Fruit fly (Drosophila melanogaster) whole organism, prepupa: ENCODE data around the gene CG16865.

Source experiments
- CG10669 ChIP-seq: fragments of 200-800 bp; sonication (Bioruptor generic); optimal IDR thresholded peaks from 3 replicates; lab custom pipeline; 2018; ENCODE audit warnings: missing biosample characterization, mild to moderate bottlenecking, missing genetic modification characterization, moderate library complexity
- CG32006 ChIP-seq: fragments of 200-800 bp; sonication (Bioruptor generic); optimal IDR thresholded peaks from 3 replicates; lab custom pipeline; 2017; ENCODE audit warnings: missing biosample characterization, mild to moderate bottlenecking, missing genetic modification characterization
- CG3919 ChIP-seq: fragments of 200-800 bp; sonication (Bioruptor generic); optimal IDR thresholded peaks from 3 replicates; lab custom pipeline; 2016; ENCODE audit warnings: missing biosample characterization, missing genetic modification characterization
- CG4318 ChIP-seq: fragments of 200-800 bp; sonication (Bioruptor generic); optimal IDR thresholded peaks from 3 replicates; lab custom pipeline; 2017; ENCODE audit warnings: missing biosample characterization, mild to moderate bottlenecking, missing genetic modification characterization
- CG6163 ChIP-seq: fragments of 200-800 bp; sonication (Bioruptor generic); IDR thresholded peaks from 3 replicates; pipeline ENCODE4 v1.3.6; 2022; ENCODE audit warnings: missing biosample characterization, missing genetic modification characterization
- CG8319 ChIP-seq: fragments of 200-800 bp; sonication (Bioruptor generic); optimal IDR thresholded peaks from 3 replicates; lab custom pipeline; 2016; ENCODE audit warnings: missing biosample characterization, missing genetic modification characterization
- Ets96B ChIP-seq: fragments of 200-800 bp; optimal IDR thresholded peaks from 2 replicates; lab custom pipeline; 2019; ENCODE audit warnings: missing biosample characterization, mild to moderate bottlenecking, missing genetic modification characterization, moderate library complexity
- Hr4 ChIP-seq: fragments of 200-800 bp; sonication (Bioruptor generic); optimal IDR thresholded peaks from 3 replicates; lab custom pipeline; 2016; ENCODE audit warnings: missing biosample characterization, missing genetic modification characterization
- Lpt ChIP-seq: fragments of 200-800 bp; sonication (Bioruptor generic); optimal IDR thresholded peaks from 3 replicates; lab custom pipeline; 2016; ENCODE audit warnings: missing biosample characterization, missing genetic modification characterization
- salr ChIP-seq, 2 experiments: fragments of 200-800 bp; sonication (Bioruptor generic); optimal IDR thresholded peaks; 3 replicates each; lab custom pipeline; 2016 to 2018; ENCODE audit warnings: missing biosample characterization in 2 of 2, missing genetic modification characterization in 2 of 2, mild to moderate bottlenecking in 1 of 2
- spab ChIP-seq: fragments of 200-800 bp; sonication (Bioruptor generic); optimal IDR thresholded peaks from 2 replicates; lab custom pipeline; 2017; ENCODE audit warnings: missing biosample characterization, mild to moderate bottlenecking, missing genetic modification characterization, missing genetic modification reagents
- ss ChIP-seq, 2 experiments: fragments of 200-800 bp; sonication (Bioruptor generic); optimal IDR thresholded peaks; 2 replicates in 1 of 2; 3 replicates in 1 of 2; lab custom pipeline; 2017 to 2018; ENCODE audit warnings: mild to moderate bottlenecking in 2 of 2, missing biosample characterization in 2 of 2, missing genetic modification characterization in 2 of 2, moderate library complexity in 1 of 2
- vri ChIP-seq: fragments of 200-800 bp; sonication (Bioruptor generic); optimal IDR thresholded peaks from 3 replicates; lab custom pipeline; 2016; ENCODE audit warnings: missing biosample characterization, mild to moderate bottlenecking, missing genetic modification characterization

DNA sequence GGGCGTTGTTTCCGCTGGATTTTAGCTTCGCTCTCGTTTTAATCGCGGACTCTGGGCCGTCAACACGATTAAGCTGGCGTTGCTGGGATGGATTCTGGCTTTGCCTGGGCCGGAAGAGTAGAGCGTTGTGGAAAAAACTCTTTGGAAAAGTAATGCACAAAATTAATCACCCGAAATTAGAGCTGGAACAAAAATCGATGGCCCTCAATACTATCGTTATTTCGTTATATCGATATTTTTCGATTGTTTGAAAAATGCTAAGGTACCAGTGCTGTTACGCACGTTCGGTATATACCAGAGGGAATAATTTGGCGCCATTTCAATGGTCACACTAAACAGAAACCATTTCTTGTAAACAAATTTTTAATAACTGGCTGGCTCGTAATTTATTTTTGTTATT, 18.2 kb downstream of the CG16865 start, which contains the start of the genes Arpc1 and Orc5:
- TF ChIP-seq CG3919 (GFP tag; lab: Kevin White, UChicago) (no peak), Hr4 (GFP tag; lab: Kevin White, UChicago) (no peak), spab (no peak), CG4318 (GFP tag; lab: Kevin White, UChicago) (no peak), vri (no peak), CG6163 (GFP tag; lab: Robert Waterston, UW) (no peak), CG32006 (GFP tag; lab: Kevin White, UChicago) (no peak), ss (GFP tag; optimal IDR thresholded peaks at IDR 0.05; lab: Kevin White, UChicago) (no peak), Lpt (no peak), CG8319 (GFP tag; lab: Kevin White, UChicago) (no peak), salr (GFP tag; optimal IDR thresholded peaks at IDR 0.05; lab: Kevin White, UChicago) (no peak), CG10669 (GFP tag; lab: Kevin White, UChicago) (no peak), Ets96B (no peak)
